Fruit fly (Drosophila melanogaster) whole organism, adult: ENCODE data around the gene CG34393.

Experiments used
- CG11617 ChIP-seq: fragments of 200-800 bp; sonication (Bioruptor generic); optimal IDR thresholded peaks from 2 replicates; lab custom pipeline; 2017; ENCODE audit warnings: mild to moderate bottlenecking, missing biosample characterization, missing genetic modification reagents, missing genetic modification characterization
- CG12768 ChIP-seq: fragments of 200-800 bp; sonication (Bioruptor generic); optimal IDR thresholded peaks from 2 replicates; lab custom pipeline; 2017; ENCODE audit warnings: missing biosample characterization, missing genetic modification characterization, mild to moderate bottlenecking, moderate library complexity, missing genetic modification reagents
- CG14711 ChIP-seq: fragments of 200-800 bp; sonication (Bioruptor generic); optimal IDR thresholded peaks from 2 replicates; lab custom pipeline; 2018; ENCODE audit warnings: missing biosample characterization, mild to moderate bottlenecking, missing genetic modification characterization, moderate library complexity
- CG1620 ChIP-seq: fragments of 200-800 bp; sonication (Bioruptor generic); optimal IDR thresholded peaks from 2 replicates; lab custom pipeline; 2016; ENCODE audit warnings: missing biosample characterization, missing genetic modification characterization
- CG33017 ChIP-seq: fragments of 200-800 bp; sonication (Bioruptor generic); optimal IDR thresholded peaks from 2 replicates; lab custom pipeline; 2018; ENCODE audit warnings: missing biosample characterization, mild to moderate bottlenecking, missing genetic modification characterization, moderate library complexity
- CG5204 ChIP-seq: fragments of 200-800 bp; sonication (Bioruptor generic); optimal IDR thresholded peaks from 2 replicates; lab custom pipeline; 2016; ENCODE audit warnings: missing biosample characterization, missing genetic modification characterization
- CG7045 ChIP-seq: fragments of 200-800 bp; sonication (Bioruptor generic); optimal IDR thresholded peaks from 2 replicates; lab custom pipeline; 2017; ENCODE audit warnings: missing biosample characterization, mild to moderate bottlenecking, missing genetic modification characterization
- CG7101 ChIP-seq: fragments of 200-800 bp; sonication (Bioruptor generic); optimal IDR thresholded peaks from 2 replicates; lab custom pipeline; 2018; ENCODE audit warnings: missing biosample characterization, mild to moderate bottlenecking, missing genetic modification characterization, moderate library complexity
- Clk ChIP-seq: fragments of 200-800 bp; sonication (Bioruptor generic); optimal IDR thresholded peaks from 2 replicates; lab custom pipeline; 2017; ENCODE audit warnings: missing biosample characterization, missing genetic modification characterization
- Crg-1 ChIP-seq: fragments of 200-800 bp; sonication (Bioruptor generic); optimal IDR thresholded peaks from 2 replicates; lab custom pipeline; 2016; ENCODE audit warnings: missing biosample characterization, missing genetic modification characterization
- Hr96 ChIP-seq: fragments of 200-800 bp; sonication (Bioruptor generic); optimal IDR thresholded peaks from 2 replicates; lab custom pipeline; 2016; ENCODE audit warnings: missing biosample characterization, missing genetic modification characterization
- Mnt ChIP-seq: fragments of 200-800 bp; sonication (Bioruptor generic); optimal IDR thresholded peaks from 2 replicates; lab custom pipeline; 2016; ENCODE audit warnings: missing biosample characterization, mild to moderate bottlenecking, missing genetic modification characterization
- bab1 ChIP-seq: fragments of 200-800 bp; sonication (Bioruptor generic); optimal IDR thresholded peaks from 3 replicates; lab custom pipeline; 2019; ENCODE audit warnings: missing biosample characterization, mild to moderate bottlenecking, missing genetic modification characterization, moderate library complexity
- cic ChIP-seq: fragments of 200-800 bp; sonication (Bioruptor generic); optimal IDR thresholded peaks from 2 replicates; lab custom pipeline; 2017; ENCODE audit warnings: missing biosample characterization, mild to moderate bottlenecking, missing genetic modification characterization, moderate library complexity
- cnc ChIP-seq, 2 experiments: fragments of >200 bp; optimal IDR thresholded peaks; 2 replicates each; lab custom pipeline; 2017
- kay ChIP-seq: fragments of 200-800 bp; sonication (Bioruptor generic); peaks from one replicate; lab custom pipeline; 2016; ENCODE audit warnings: missing biosample characterization, missing genetic modification characterization, borderline replicate concordance
- ovo ChIP-seq: fragments of 200-800 bp; sonication (Bioruptor generic); optimal IDR thresholded peaks from 2 replicates; lab custom pipeline; 2016; ENCODE audit warnings: missing biosample characterization, missing genetic modification characterization
- pad ChIP-seq: fragments of 200-800 bp; sonication (Bioruptor generic); optimal IDR thresholded peaks from 3 replicates; lab custom pipeline; 2017; ENCODE audit warnings: missing biosample characterization, missing genetic modification characterization, mild to moderate bottlenecking, moderate library complexity, missing genetic modification reagents
- tj ChIP-seq: fragments of 200-800 bp; sonication (Bioruptor generic); optimal IDR thresholded peaks from 3 replicates; lab custom pipeline; 2017; ENCODE audit warnings: missing biosample characterization, mild to moderate bottlenecking, missing genetic modification characterization, moderate library complexity
- toe ChIP-seq: fragments of 200-800 bp; sonication (Bioruptor generic); optimal IDR thresholded peaks from 2 replicates; lab custom pipeline; 2016; ENCODE audit warnings: missing biosample characterization, missing genetic modification characterization

Gene CG34393

DNA sequence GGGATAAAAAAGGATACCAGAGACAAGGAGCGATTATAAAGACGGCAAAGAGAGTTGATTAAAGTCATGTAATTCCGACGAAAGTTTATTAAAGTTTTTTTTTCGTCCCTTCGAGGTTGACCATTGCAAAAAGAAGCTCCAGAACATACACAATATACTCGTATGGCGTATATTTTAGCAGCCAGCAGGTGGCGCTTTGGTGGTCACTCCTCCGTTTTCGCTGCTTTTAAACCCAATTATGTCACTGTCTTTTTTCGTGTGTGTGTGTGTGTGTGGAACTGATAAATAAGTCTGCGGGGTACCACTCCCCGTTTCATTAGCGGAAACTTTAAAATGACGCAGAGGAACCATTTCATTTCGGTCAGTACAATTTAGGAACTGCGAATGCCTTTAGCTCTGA lies 20.6 kb downstream of the CG34393 start:
- TF ChIP-seq CG12768 = no peak
- TF ChIP-seq CG7101 (tag; lab: Kevin White, UChicago) = no peak
- no peak for TF ChIP-seq Clk (GFP tag; lab: Kevin White, UChicago)
- TF ChIP-seq cic (GFP tag; lab: Kevin White, UChicago) = no peak
- TF ChIP-seq CG14711 = no peak
- no peak for TF ChIP-seq cnc (optimal IDR thresholded peaks at IDR 0.05; lab: Kevin White, UChicago)

- no peak for TF ChIP-seq Hr96 (GFP tag; lab: Kevin White, UChicago)
- TF ChIP-seq ovo (GFP tag; lab: Kevin White, UChicago) = no peak
- TF ChIP-seq Mnt (GFP tag; lab: Kevin White, UChicago) = no peak
- TF ChIP-seq cnc (optimal IDR thresholded peaks at IDR 0.05; lab: Kevin White, UChicago) = no peak
- TF ChIP-seq tj (GFP tag; lab: Kevin White, UChicago) = no peak
- no peak for TF ChIP-seq CG14711
- TF ChIP-seq Clk (GFP tag; lab: Kevin White, UChicago) = no peak
- no peak for TF ChIP-seq cic (GFP tag; lab: Kevin White, UChicago)
- no peak for TF ChIP-seq pad
- TF ChIP-seq Crg-1 = no peak
- TF ChIP-seq kay = no peak
- TF ChIP-seq toe (GFP tag; lab: Kevin White, UChicago) = no peak
- TF ChIP-seq CG11617 (GFP tag; lab: Kevin White, UChicago) = no peak
Observed at dm6 chr2L:3173740-3174139, 26.6 kb downstream of the CG34393 start, which contains the start of the genes CG31698 and CG15404. Gene CG31698, minus strand, starts transcription at chr2L:3173840. Gene CG15404, plus strand, starts transcription at chr2L:3173972.

dm6 chr2L:3172745-3173271 lies 27.5 kb downstream of the CG34393 start:
- TF ChIP-seq CG11617 (GFP tag; lab: Kevin White, UChicago) (no peak), CG12768 (peak; percentile 50), ovo (GFP tag; lab: Kevin White, UChicago) (no peak), Crg-1 (no peak), kay (peak; percentile 81), cic (GFP tag; lab: Kevin White, UChicago) (peak; percentile 56), Hr96 (GFP tag; lab: Kevin White, UChicago) (no peak), Clk (GFP tag; lab: Kevin White, UChicago) (no peak), cnc (optimal IDR thresholded peaks at IDR 0.05; lab: Kevin White, UChicago) (no peak), bab1 (peak; percentile 72), pad (peak; percentile 76), CG5204 (GFP tag; lab: Kevin White, UChicago) (no peak), tj (GFP tag; lab: Kevin White, UChicago) (no peak), Mnt (GFP tag; lab: Kevin White, UChicago) (peak; percentile 14), CG33017 (tag; lab: Kevin White, UChicago) (peak; percentile 46), toe (GFP tag; lab: Kevin White, UChicago) (no peak), CG14711 (peak; percentile 28), CG7101 (tag; lab: Kevin White, UChicago) (peak; percentile 50), CG1620 (GFP tag; lab: Kevin White, UChicago) (no peak), CG7045 (GFP tag; lab: Kevin White, UChicago) (peak; percentile 28)

dm6 chr2L:3170949-3171579 lies 29.2 kb downstream of the CG34393 start, which contains the start of gene CG44002:
Gene CG44002, minus strand, starts transcription at chr2L:3171092.
- TF ChIP-seq CG14711 = no peak
- TF ChIP-seq tj (GFP tag; lab: Kevin White, UChicago) = no peak
- TF ChIP-seq Clk (GFP tag; lab: Kevin White, UChicago) = no peak
- no peak for TF ChIP-seq Hr96 (GFP tag; lab: Kevin White, UChicago)
- no peak for TF ChIP-seq Crg-1
- TF ChIP-seq bab1 = peak; percentile 32
- peak; percentile 86 for TF ChIP-seq kay
- no peak for TF ChIP-seq pad
- no peak for TF ChIP-seq CG5204 (GFP tag; lab: Kevin White, UChicago)
- no peak for TF ChIP-seq CG33017 (tag; lab: Kevin White, UChicago)
- no peak for TF ChIP-seq CG1620 (GFP tag; lab: Kevin White, UChicago)
- TF ChIP-seq ovo (GFP tag; lab: Kevin White, UChicago) = no peak
- no peak for TF ChIP-seq cic (GFP tag; lab: Kevin White, UChicago)
- TF ChIP-seq CG11617 (GFP tag; lab: Kevin White, UChicago) = no peak
- TF ChIP-seq Mnt (GFP tag; lab: Kevin White, UChicago) = no peak
- TF ChIP-seq CG7101 (tag; lab: Kevin White, UChicago) = no peak

DNA sequence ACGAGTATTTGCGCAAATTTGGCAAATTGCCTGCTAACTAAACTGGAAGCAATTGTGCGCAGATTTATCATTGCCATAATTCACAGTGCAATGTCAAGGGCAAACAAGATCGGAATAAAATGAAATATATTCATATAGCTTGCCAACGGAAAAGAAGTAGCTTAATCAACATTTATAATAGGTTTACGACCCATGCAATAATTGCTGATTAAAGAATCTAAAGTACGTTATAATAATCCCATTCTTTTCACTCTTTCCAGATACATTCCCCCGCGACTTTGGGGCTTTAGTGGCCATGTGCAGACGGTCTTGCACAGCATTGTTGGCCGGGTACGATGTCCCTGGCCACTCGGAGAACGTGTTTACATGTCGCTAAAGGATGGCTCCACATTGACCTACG lies 33.6 kb downstream of the CG34393 start:
- TF ChIP-seq tj (GFP tag; lab: Kevin White, UChicago) (peak; percentile 77), toe (GFP tag; lab: Kevin White, UChicago) (no peak), pad (no peak)

DNA sequence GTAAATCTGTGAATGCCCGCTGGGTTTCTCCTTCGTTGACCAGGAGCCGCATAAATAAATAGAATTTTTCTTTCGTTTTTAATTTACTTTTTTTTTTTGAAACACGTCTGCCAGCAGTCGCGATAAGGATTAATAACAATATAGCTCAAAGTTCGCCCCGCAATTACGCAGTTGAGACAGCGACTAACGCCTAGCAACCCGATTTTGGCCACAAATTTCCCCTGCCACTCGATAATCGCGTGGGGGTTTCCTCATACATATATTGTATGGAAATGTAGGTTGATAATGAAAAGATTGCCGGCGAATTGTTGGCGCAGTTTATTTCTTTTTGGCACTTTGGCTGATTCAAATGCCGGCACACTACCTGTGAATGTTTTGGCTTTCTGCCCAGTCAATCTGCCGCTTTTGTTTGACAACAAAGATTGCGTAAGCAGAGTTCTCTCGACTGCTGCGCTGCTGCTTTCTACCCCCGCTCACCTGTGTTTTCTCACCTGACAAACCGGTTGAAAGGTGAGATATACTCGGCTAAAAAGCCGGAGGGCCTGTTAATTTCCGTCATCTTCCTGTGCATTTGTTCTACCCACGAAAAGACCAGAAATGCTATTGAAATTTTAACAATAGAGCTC lies 35.2 kb downstream of the CG34393 start:
- no peak for TF ChIP-seq Crg-1
- no peak for TF ChIP-seq CG7101 (tag; lab: Kevin White, UChicago)
- no peak for TF ChIP-seq CG11617 (GFP tag; lab: Kevin White, UChicago)
- peak in 1 of 2 experiments; percentile 22 for TF ChIP-seq cnc (optimal IDR thresholded peaks at IDR 0.05; lab: Kevin White, UChicago)
- no peak for TF ChIP-seq CG5204 (GFP tag; lab: Kevin White, UChicago)
- TF ChIP-seq Mnt (GFP tag; lab: Kevin White, UChicago) = peak; percentile 18
- no peak for TF ChIP-seq CG12768
- TF ChIP-seq CG33017 (tag; lab: Kevin White, UChicago) = no peak
- TF ChIP-seq kay = peak; percentile 80
- no peak for TF ChIP-seq bab1
